Worm (Caenorhabditis elegans): ENCODE measurements around the gene fbxa-201.

The fbxa-201 gene

ce11 chrV:1978968-1979367 is 3.8 kb downstream of the fbxa-201 start, which contains the start of gene T08B1.4:
T08B1.4 (plus strand) TSS chrV:1979268.
- no peak for TF ChIP-seq unc-62 (GFP tag; optimal IDR thresholded peaks at IDR 0.05)

ce11 chrV:1986954-1987353 is 11.8 kb downstream of the fbxa-201 start, which contains the start of gene T08B1.1:
T08B1.1 (minus strand) TSS chrV:1987045.
- no peak for TF ChIP-seq unc-62 (GFP tag; optimal IDR thresholded peaks at IDR 0.05)

ce11 chrV:1989220-1989619 is 14.1 kb downstream of the fbxa-201 start:
- TF ChIP-seq unc-62 (GFP tag; optimal IDR thresholded peaks at IDR 0.05), result no peak

- TF ChIP-seq unc-62 (GFP tag; optimal IDR thresholded peaks at IDR 0.05), result no peak
These were observed 16.2 kb downstream of the fbxa-201 start for ce11 chrV:1991381-1991780.

- TF ChIP-seq unc-62 (GFP tag; optimal IDR thresholded peaks at IDR 0.05), result no peak
These were observed 17.4 kb downstream of the fbxa-201 start, which contains the start of gene tnt-4 for ce11 chrV:1992515-1992968. tnt-4 (minus strand) TSS chrV:1992918.

- no peak for TF ChIP-seq unc-62 (GFP tag; optimal IDR thresholded peaks at IDR 0.05)
These were observed 23.2 kb downstream of the fbxa-201 start for ce11 chrV:1998358-1998757.

- no peak for TF ChIP-seq unc-62 (GFP tag; optimal IDR thresholded peaks at IDR 0.05)
These were observed 24.5 kb downstream of the fbxa-201 start, which contains the start of gene alh-5 for ce11 chrV:1999531-2000094. alh-5 (minus strand) TSS chrV:1999581.

- TF ChIP-seq unc-62 (GFP tag; optimal IDR thresholded peaks at IDR 0.05), result no peak
These were observed 29.1 kb downstream of the fbxa-201 start, which contains the start of gene clec-206 for ce11 chrV:2004229-2004628. clec-206 (minus strand) TSS chrV:2004329.

- TF ChIP-seq unc-62 (GFP tag; optimal IDR thresholded peaks at IDR 0.05), result no peak
These were observed 29.5 kb downstream of the fbxa-201 start, which contains the start of gene cysl-4 for ce11 chrV:2004659-2005058. cysl-4 (plus strand) TSS chrV:2004959.

- no peak for TF ChIP-seq unc-62 (GFP tag; optimal IDR thresholded peaks at IDR 0.05)
These were observed 33.3 kb downstream of the fbxa-201 start for ce11 chrV:2008412-2008811.

- no peak for TF ChIP-seq unc-62 (GFP tag; optimal IDR thresholded peaks at IDR 0.05)
These were observed 36.6 kb downstream of the fbxa-201 start, which contains the start of gene F59A7.7 for ce11 chrV:2011777-2012176. F59A7.7 (plus strand) TSS chrV:2012077.

- no peak for TF ChIP-seq unc-62 (GFP tag; optimal IDR thresholded peaks at IDR 0.05)
These were observed 38.7 kb downstream of the fbxa-201 start, which contains the start of gene F59A7.11 for ce11 chrV:2013824-2014223. F59A7.11 (minus strand) TSS chrV:2013924.

- no peak for TF ChIP-seq unc-62 (GFP tag; optimal IDR thresholded peaks at IDR 0.05)
These were observed 41.3 kb downstream of the fbxa-201 start, which contains the start of gene F59A7.2 for ce11 chrV:2016428-2016827. F59A7.2 (minus strand) TSS chrV:2016528.

- no peak for TF ChIP-seq unc-62 (GFP tag; optimal IDR thresholded peaks at IDR 0.05)
These were observed 43.5 kb downstream of the fbxa-201 start, which contains the start of gene F59A7.14 for ce11 chrV:2018689-2019088. F59A7.14 (plus strand) TSS chrV:2018989.

- TF ChIP-seq unc-62 (GFP tag; optimal IDR thresholded peaks at IDR 0.05), result no peak
These were observed 46.1 kb downstream of the fbxa-201 start for ce11 chrV:2021283-2021682.

- TF ChIP-seq unc-62 (GFP tag; optimal IDR thresholded peaks at IDR 0.05), result no peak
These were observed 47.2 kb downstream of the fbxa-201 start, which contains the start of gene F59A7.5 for ce11 chrV:2022374-2022773. F59A7.5 (plus strand) TSS chrV:2022674.
